Worm (Caenorhabditis elegans) whole organism, L4/young adult: Measurements from ENCODE around the gene K11G9.5.

Source experiments
- dao-5 ChIP-seq: sonication (generic microtip); optimal IDR thresholded peaks from 2 replicates; lab custom pipeline; 2016; ENCODE audit warnings: missing genotype, missing genetic modification characterization, moderate library complexity, missing compliant biosample characterization
- him-1 ChIP-seq: sonication (generic microtip); optimal IDR thresholded peaks from 2 replicates; lab custom pipeline; 2016; ENCODE audit warnings: missing genotype, missing genetic modification reagents, missing genetic modification characterization, missing compliant biosample characterization

ce11 chrV:6673967-6674366, 14.3 kb downstream of the K11G9.5 start, which contains the start of gene cest-31:
- TF ChIP-seq him-1 (tag; lab: Kevin White, UChicago) (no peak), dao-5 (no peak)
